Worm (Caenorhabditis elegans): ENCODE data around the gene C33F10.11.

DNA sequence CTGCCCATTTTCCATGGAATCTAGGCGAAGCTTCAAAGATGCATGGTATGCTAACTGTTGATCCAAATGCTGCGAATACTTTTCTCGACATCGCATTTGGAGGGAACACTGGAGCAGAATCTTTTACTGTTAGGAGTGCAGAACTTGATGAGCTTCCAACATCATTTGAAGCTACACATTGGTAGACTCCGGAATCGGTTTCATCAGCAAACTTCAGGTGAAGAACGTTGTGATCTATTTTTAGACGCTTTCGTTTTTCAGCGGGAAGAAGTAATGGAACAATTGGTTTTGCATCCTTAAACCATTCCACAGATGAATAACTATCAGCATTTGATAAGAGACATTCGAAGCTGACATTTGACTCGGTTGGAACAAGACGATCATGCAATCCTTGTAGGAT is 34.1 kb downstream of the C33F10.11 start:
- TF ChIP-seq pha-4 (tag; optimal IDR thresholded peaks at IDR 0.05) (no peak), cebp-1 (GFP tag; IDR thresholded peaks at IDR 0.05) (no peak), cebp-1 (tag; optimal IDR thresholded peaks at IDR 0.05) (no peak), K12H6.12 (tag; optimal IDR thresholded peaks at IDR 0.05) (no peak), T07F8.4 (tag; optimal IDR thresholded peaks at IDR 0.05) (no peak)
